Worm (Caenorhabditis elegans) whole organism, young adult: ENCODE results near the gene gskl-1.

ENCODE experiments used
- B0019.2 ChIP-seq: fragments of 200-800 bp; sonication (Bioruptor generic); conservative IDR thresholded peaks from 2 replicates; pipeline ENCODE4 v1.3.6; 2022; ENCODE audit warnings: missing genetic modification reagents, missing genetic modification characterization, missing compliant biosample characterization
- B0336.3 ChIP-seq: fragments of 200-800 bp; sonication (Bioruptor generic); IDR thresholded peaks from 2 replicates; pipeline ENCODE4 v1.3.6; 2022; ENCODE audit warnings: missing genetic modification characterization, missing compliant biosample characterization
- F39B2.1 ChIP-seq: fragments of 200-800 bp; sonication (Bioruptor generic); IDR thresholded peaks from 2 replicates; pipeline ENCODE4 v1.3.6; 2022; ENCODE audit warnings: missing genetic modification reagents, missing genetic modification characterization, missing compliant biosample characterization
- F57C9.4 ChIP-seq: sonication (generic microtip); optimal IDR thresholded peaks from 2 replicates; lab custom pipeline; 2017; ENCODE audit warnings: mild to moderate bottlenecking, missing genetic modification characterization, missing compliant biosample characterization
- K11D2.4 ChIP-seq: fragments of 200-800 bp; sonication (Bioruptor generic); IDR thresholded peaks from 2 replicates; pipeline ENCODE4 v1.3.6; 2022; ENCODE audit warnings: missing genetic modification reagents, missing genetic modification characterization, missing compliant biosample characterization
- T07F8.4 ChIP-seq: sonication (generic microtip); optimal IDR thresholded peaks from 2 replicates; lab custom pipeline; 2016; ENCODE audit warnings: mild to moderate bottlenecking, missing genetic modification characterization, moderate library complexity, missing compliant biosample characterization
- T26A5.8 ChIP-seq: sonication (generic microtip); optimal IDR thresholded peaks from 2 replicates; lab custom pipeline; 2016; ENCODE audit warnings: missing genetic modification characterization, missing compliant biosample characterization
- Y56A3A.18 ChIP-seq: fragments of 200-800 bp; sonication (Bioruptor generic); IDR thresholded peaks from 2 replicates; pipeline ENCODE4 v1.3.6; 2022; ENCODE audit warnings: missing genetic modification reagents, missing genetic modification characterization, missing compliant biosample characterization
- ama-1 ChIP-seq, 3 experiments: fragments of 150-350 bp in 1 of 3; sonication (generic microtip) in 2 of 3; optimal IDR thresholded peaks; 2 replicates each; lab custom pipeline; 2014 to 2018; ENCODE audit warnings: missing biosample characterization in 2 of 3, missing genetic modification characterization in 2 of 3, missing genetic modification reagents in 2 of 3
- aptf-2 ChIP-seq: fragments of 200-800 bp; sonication (Bioruptor generic); conservative IDR thresholded peaks from 2 replicates; pipeline ENCODE4 v1.3.6; 2022; ENCODE audit warnings: missing genetic modification reagents, missing genetic modification characterization, missing compliant biosample characterization
- aptf-3 ChIP-seq: fragments of 200-800 bp; sonication (Bioruptor generic); IDR thresholded peaks from 2 replicates; pipeline ENCODE4 v1.3.6; 2022; ENCODE audit warnings: missing genetic modification characterization, missing compliant biosample characterization
- atf-7 ChIP-seq: sonication (generic microtip); optimal IDR thresholded peaks from 2 replicates; lab custom pipeline; 2017; ENCODE audit warnings: mild to moderate bottlenecking, missing genetic modification characterization, missing compliant biosample characterization
- attf-6 ChIP-seq: fragments of 200-800 bp; sonication (Bioruptor generic); IDR thresholded peaks from 2 replicates; pipeline ENCODE4 v1.3.6; 2022; ENCODE audit warnings: missing genetic modification reagents, missing genetic modification characterization, missing compliant biosample characterization
- cebp-1 ChIP-seq, 2 experiments: fragments of 200-800 bp in 1 of 2; sonication (Bioruptor generic) in 1 of 2; sonication (generic microtip) in 1 of 2; IDR thresholded peaks in 1 of 2; optimal IDR thresholded peaks in 1 of 2; 2 replicates each; pipeline versions ENCODE4 v1.3.6 to Lab custom; 2017 to 2022; ENCODE audit warnings: missing compliant biosample characterization in 2 of 2, missing genetic modification characterization in 2 of 2, mild to moderate bottlenecking in 1 of 2, missing genetic modification reagents in 1 of 2, moderate library complexity in 1 of 2
- ceh-40 ChIP-seq: fragments of 200-800 bp; sonication (Bioruptor generic); IDR thresholded peaks from 2 replicates; pipeline ENCODE4 v1.3.6; 2022; ENCODE audit warnings: missing genetic modification characterization, missing compliant biosample characterization
- ceh-91 ChIP-seq: fragments of 200-800 bp; sonication (Bioruptor generic); IDR thresholded peaks from 2 replicates; pipeline ENCODE4 v1.3.6; 2022; ENCODE audit warnings: missing genetic modification reagents, missing genetic modification characterization, missing compliant biosample characterization
- chd-7 ChIP-seq: sonication (generic microtip); optimal IDR thresholded peaks from 2 replicates; lab custom pipeline; 2016; ENCODE audit warnings: mild to moderate bottlenecking, missing genetic modification characterization, moderate library complexity, missing compliant biosample characterization
- dox-1 ChIP-seq: fragments of 200-800 bp; sonication (Bioruptor generic); IDR thresholded peaks from 2 replicates; pipeline ENCODE4 v1.3.6; 2022; ENCODE audit warnings: missing genetic modification reagents, missing genetic modification characterization, missing compliant biosample characterization
- dpl-1 ChIP-seq: fragments of 150-350 bp; optimal IDR thresholded peaks from 2 replicates; lab custom pipeline; 2014; ENCODE audit warnings: missing biosample characterization, missing genetic modification reagents, missing genetic modification characterization
- egl-18 ChIP-seq: fragments of 200-800 bp; sonication (Bioruptor generic); IDR thresholded peaks from 2 replicates; pipeline ENCODE4 v1.3.6; 2022; ENCODE audit warnings: missing genetic modification reagents, missing genetic modification characterization, missing compliant biosample characterization
- fkh-3 ChIP-seq: sonication (generic microtip); optimal IDR thresholded peaks from 2 replicates; lab custom pipeline; 2016; ENCODE audit warnings: mild to moderate bottlenecking, missing genetic modification characterization, missing compliant biosample characterization
- gei-17 ChIP-seq: fragments of 200-800 bp; sonication (Bioruptor generic); optimal IDR thresholded peaks from 2 replicates; lab custom pipeline; 2018; ENCODE audit warnings: mild to moderate bottlenecking, missing genetic modification characterization, missing compliant biosample characterization
- him-1 ChIP-seq: sonication (generic microtip); optimal IDR thresholded peaks from 2 replicates; lab custom pipeline; 2016; ENCODE audit warnings: missing genotype, missing genetic modification reagents, missing genetic modification characterization, missing compliant biosample characterization
- hmg-20 ChIP-seq: fragments of 200-800 bp; sonication (Bioruptor generic); IDR thresholded peaks from 2 replicates; pipeline ENCODE4 v1.3.6; 2022; ENCODE audit warnings: missing genetic modification reagents, missing genetic modification characterization, missing compliant biosample characterization
- hsf-1 ChIP-seq: fragments of 200-800 bp; sonication (Bioruptor generic); IDR thresholded peaks from 2 replicates; pipeline ENCODE4 v1.3.6; 2022; ENCODE audit warnings: missing genetic modification reagents, missing genetic modification characterization, missing compliant biosample characterization
- let-607 ChIP-seq, 2 experiments: fragments of 200-800 bp in 1 of 2; sonication (Bioruptor generic) in 1 of 2; sonication (generic microtip) in 1 of 2; optimal IDR thresholded peaks; 2 replicates each; lab custom pipeline; 2016 to 2018; ENCODE audit warnings: mild to moderate bottlenecking in 2 of 2, missing compliant biosample characterization in 2 of 2, missing genetic modification characterization in 2 of 2, moderate library complexity in 2 of 2, missing genotype in 1 of 2
- madf-10 ChIP-seq: sonication (generic microtip); optimal IDR thresholded peaks from 2 replicates; lab custom pipeline; 2016; ENCODE audit warnings: mild to moderate bottlenecking, missing genetic modification characterization, missing compliant biosample characterization
- madf-3 ChIP-seq: fragments of 200-800 bp; sonication (Bioruptor generic); IDR thresholded peaks from 2 replicates; pipeline ENCODE4 v1.3.6; 2022; ENCODE audit warnings: missing genetic modification reagents, missing genetic modification characterization, missing compliant biosample characterization
- madf-6 ChIP-seq: fragments of 200-800 bp; sonication (Bioruptor generic); IDR thresholded peaks from 2 replicates; pipeline ENCODE4 v1.3.6; 2022; ENCODE audit warnings: missing genetic modification reagents, missing genetic modification characterization, missing compliant biosample characterization
- madf-8 ChIP-seq: fragments of 200-800 bp; sonication (Bioruptor generic); conservative IDR thresholded peaks from 2 replicates; pipeline ENCODE4 v1.3.6; 2022; ENCODE audit warnings: missing genetic modification reagents, missing genetic modification characterization, missing compliant biosample characterization
- nfyb-1 ChIP-seq: fragments of 200-800 bp; sonication (Bioruptor generic); IDR thresholded peaks from 2 replicates; pipeline ENCODE4 v1.3.6; 2022; ENCODE audit warnings: missing genetic modification reagents, missing genetic modification characterization, missing compliant biosample characterization
- nhr-27 ChIP-seq: fragments of 200-800 bp; sonication (Bioruptor generic); optimal IDR thresholded peaks from 2 replicates; lab custom pipeline; 2018; ENCODE audit warnings: mild to moderate bottlenecking, missing genetic modification characterization, moderate library complexity, missing compliant biosample characterization
- nhr-80 ChIP-seq: sonication (generic microtip); optimal IDR thresholded peaks from 2 replicates; lab custom pipeline; 2016; ENCODE audit warnings: missing genetic modification characterization, missing compliant biosample characterization
- rcor-1 ChIP-seq: fragments of 200-800 bp; sonication (Bioruptor generic); IDR thresholded peaks from 2 replicates; pipeline ENCODE4 v1.3.6; 2022; ENCODE audit warnings: missing genetic modification reagents, missing genetic modification characterization, missing compliant biosample characterization
- rec-8 ChIP-seq, 2 experiments: sonication (generic microtip); optimal IDR thresholded peaks; 2 replicates each; lab custom pipeline; 2016; ENCODE audit warnings: mild to moderate bottlenecking in 2 of 2, missing genetic modification characterization in 2 of 2, missing genetic modification reagents in 2 of 2, missing genotype in 2 of 2, missing biosample characterization in 1 of 2, missing compliant biosample characterization in 1 of 2, moderate library complexity in 1 of 2
- repo-1 ChIP-seq: sonication (generic microtip); optimal IDR thresholded peaks from 2 replicates; lab custom pipeline; 2017; ENCODE audit warnings: mild to moderate bottlenecking, missing genetic modification characterization, missing compliant biosample characterization
- xnd-1 ChIP-seq: sonication (generic microtip); optimal IDR thresholded peaks from 2 replicates; lab custom pipeline; 2016; ENCODE audit warnings: missing genotype, missing genetic modification reagents, missing genetic modification characterization, missing compliant biosample characterization
- ztf-26 ChIP-seq: sonication (generic microtip); optimal IDR thresholded peaks from 2 replicates; lab custom pipeline; 2017; ENCODE audit warnings: missing genetic modification characterization, missing compliant biosample characterization
- ztf-28 ChIP-seq: fragments of 200-800 bp; sonication (Bioruptor generic); IDR thresholded peaks from 2 replicates; pipeline ENCODE4 v1.3.6; 2022; ENCODE audit warnings: missing genetic modification reagents, missing genetic modification characterization, missing compliant biosample characterization

The gskl-1 gene

DNA sequence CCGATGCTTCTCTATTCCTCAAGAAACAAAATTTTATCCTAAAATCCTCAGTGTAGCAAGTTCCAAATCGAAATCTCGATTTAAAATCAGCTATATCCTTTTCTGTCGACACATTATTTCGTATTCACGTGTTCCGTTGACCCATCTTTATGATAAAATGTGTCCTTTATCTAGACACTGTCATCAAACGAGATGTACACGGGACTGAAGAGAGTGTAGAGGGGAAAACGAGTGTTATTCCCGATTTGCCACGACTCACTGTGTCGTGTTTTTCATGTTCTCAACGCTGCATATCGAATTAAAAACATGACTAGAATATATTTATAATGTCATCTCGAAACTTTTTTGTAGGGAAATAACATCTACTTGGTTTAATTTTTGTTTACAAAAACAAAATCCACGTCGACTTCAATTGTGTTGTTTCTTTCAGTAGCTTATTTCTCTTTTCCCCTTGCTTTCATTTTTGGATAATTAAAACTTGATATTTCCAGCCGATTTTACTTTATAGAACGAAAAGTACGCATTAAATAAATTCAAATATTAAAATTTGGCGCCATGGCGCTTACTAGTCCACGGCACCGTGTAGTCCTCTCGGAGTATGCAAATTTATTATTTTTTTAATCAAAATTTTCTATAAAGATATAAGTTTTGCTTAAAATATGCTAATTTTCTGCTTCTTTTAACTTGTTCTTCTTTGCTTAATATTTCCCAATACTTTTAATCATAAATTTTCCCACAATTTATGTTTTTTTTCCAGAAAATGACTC, 21.4 kb upstream of the gskl-1 start, which contains the start of gene metr-1 (continued):
- peak; percentile 27 for TF ChIP-seq xnd-1 (tag; lab: Kevin White, UChicago)
- TF ChIP-seq hsf-1 = no peak
- TF ChIP-seq madf-8 (GFP tag; lab: Robert Waterston, UW) = 0 out of 2 replicates have a peak, but pooled peaks have one; percentile 7
- no peak for TF ChIP-seq cebp-1 (GFP tag; IDR thresholded peaks at IDR 0.05; lab: Robert Waterston, UW)
- TF ChIP-seq cebp-1 (tag; optimal IDR thresholded peaks at IDR 0.05; lab: Kevin White, UChicago) = no peak
- no peak for TF ChIP-seq F39B2.1
- TF ChIP-seq hmg-20 (GFP tag; lab: Robert Waterston, UW) = peak; percentile 35; the same call in 1 of the 2 replicates
- TF ChIP-seq dox-1 = no peak
- peak; percentile 31; the same call in 1 of the 2 replicates for TF ChIP-seq ceh-91 (GFP tag; lab: Robert Waterston, UW)
- no peak for TF ChIP-seq Y56A3A.18 (GFP tag; lab: Robert Waterston, UW)
- TF ChIP-seq madf-10 (tag; lab: Kevin White, UChicago) = no peak
- no peak for TF ChIP-seq let-607 (tag; optimal IDR thresholded peaks at IDR 0.05; lab: Kevin White, UChicago)
- TF ChIP-seq K11D2.4 (GFP tag; lab: Robert Waterston, UW) = no peak
- TF ChIP-seq rec-8 (tag; optimal IDR thresholded peaks at IDR 0.05; lab: Kevin White, UChicago) = peak in 1 of 2 experiments; percentile 18
- TF ChIP-seq madf-3 = no peak
- no peak for TF ChIP-seq B0336.3 (GFP tag; lab: Robert Waterston, UW)

ce11 chrII:10930678-10931650, 16.4 kb upstream of the gskl-1 start:
- TF ChIP-seq ama-1 (optimal IDR thresholded peaks at IDR 0.05; lab: Kevin White, UChicago) = peak; percentile 28
- no peak for TF ChIP-seq ama-1 (GFP tag; optimal IDR thresholded peaks at IDR 0.05; lab: Kevin White, UChicago)
- 0 out of 2 replicates have a peak, but pooled peaks have one; percentile 57 for TF ChIP-seq madf-3
- no peak for TF ChIP-seq let-607 (tag; optimal IDR thresholded peaks at IDR 0.05; lab: Kevin White, UChicago)
- peak; percentile 6 for TF ChIP-seq repo-1 (tag; lab: Kevin White, UChicago)
- no peak for TF ChIP-seq attf-6 (GFP tag; lab: Robert Waterston, UW)
- TF ChIP-seq B0019.2 = no peak
- TF ChIP-seq aptf-3 (GFP tag; lab: Robert Waterston, UW) = no peak
- no peak for TF ChIP-seq nfyb-1 (GFP tag; lab: Robert Waterston, UW)
- 0 out of 2 replicates have a peak, but pooled peaks have one; percentile 15 for TF ChIP-seq ceh-40
- TF ChIP-seq madf-6 (GFP tag; lab: Robert Waterston, UW) = no peak
- no peak for TF ChIP-seq atf-7 (tag; lab: Kevin White, UChicago)
- TF ChIP-seq F57C9.4 (tag; lab: Kevin White, UChicago) = no peak
- no peak for TF ChIP-seq chd-7 (tag; lab: Kevin White, UChicago)
- TF ChIP-seq ceh-91 (GFP tag; lab: Robert Waterston, UW) = no peak
- no peak for TF ChIP-seq hmg-20 (GFP tag; lab: Robert Waterston, UW)
- TF ChIP-seq gei-17 (GFP tag; lab: Kevin White, UChicago) = no peak
- TF ChIP-seq nhr-27 (tag; lab: Kevin White, UChicago) = no peak
- TF ChIP-seq dpl-1 (GFP tag; lab: Kevin White, UChicago) = no peak
- TF ChIP-seq him-1 = peak; percentile 22
- TF ChIP-seq ztf-28 (GFP tag; lab: Robert Waterston, UW) = no peak
- TF ChIP-seq hsf-1 = no peak
- TF ChIP-seq egl-18 (GFP tag; lab: Robert Waterston, UW) = 0 out of 2 replicates have a peak, but pooled peaks have one; percentile 64
- TF ChIP-seq rcor-1 (GFP tag; lab: Robert Waterston, UW) = no peak
- TF ChIP-seq K11D2.4 (GFP tag; lab: Robert Waterston, UW) = peak; percentile 27; the same call in 1 of the 2 replicates
- no peak for TF ChIP-seq nhr-80
- no peak for TF ChIP-seq xnd-1 (tag; lab: Kevin White, UChicago)
- no peak for TF ChIP-seq aptf-2 (GFP tag; lab: Robert Waterston, UW)
- no peak for TF ChIP-seq fkh-3
- no peak for TF ChIP-seq T07F8.4 (tag; lab: Kevin White, UChicago)
- no peak for TF ChIP-seq T26A5.8 (tag; lab: Kevin White, UChicago)
- peak; percentile 11 for TF ChIP-seq ztf-26 (tag; lab: Kevin White, UChicago)
